5 worm cellular contexts compared by ENCODE assay signal in the genomic region with DNA sequence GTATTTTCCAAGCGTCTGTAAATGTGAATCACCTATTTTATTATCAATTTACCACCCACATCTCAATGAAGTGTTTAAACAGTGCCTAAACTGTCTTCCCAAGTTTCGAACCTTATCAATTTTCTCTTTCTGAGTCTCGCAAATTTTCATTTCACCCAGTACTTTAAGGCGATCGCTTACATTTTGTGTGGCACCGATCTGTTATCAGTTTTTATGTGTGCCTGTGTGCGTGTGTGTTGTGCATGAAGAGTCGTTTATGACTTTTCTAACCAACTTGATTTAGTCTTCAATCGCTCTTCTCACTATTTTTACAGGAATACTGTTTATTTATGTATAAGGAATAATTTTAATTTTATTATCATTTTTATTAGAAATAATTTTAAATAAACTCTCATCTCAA.
TF ChIP-seq lines count a peak whose summit lies in the region.
"Not testable (repeated sequence)": the region's sequence is repeated elsewhere in the genome, so short reads cannot be mapped to it uniquely, and the experiment has no call there.

No protein-coding gene starts in this region.

TF ChIP-seq in whole organism, L1 larva, 84 proteins besides CTCF, POLR2A, EP300 and RAD21:
- peak; percentile 17 for TF ChIP-seq elt-2 (tag; optimal IDR thresholded peaks at IDR 0.05; lab: Kevin White, UChicago)

TF ChIP-seq in whole organism, L2 larva, 48 proteins besides CTCF, POLR2A, EP300 and RAD21:
- peak; percentile 13 for TF ChIP-seq fos-1 (tag; optimal IDR thresholded peaks at IDR 0.05; lab: Kevin White, UChicago)

TF ChIP-seq in whole organism, L3 larva, 47 proteins besides CTCF, POLR2A, EP300 and RAD21:
- TF ChIP-seq pqm-1 (tag; optimal IDR thresholded peaks at IDR 0.05; lab: Kevin White, UChicago) (peak; percentile 8), elt-2 (tag; optimal IDR thresholded peaks at IDR 0.05; lab: Kevin White, UChicago) (peak; percentile 72)

TF ChIP-seq in whole organism, L4 larva, 104 proteins besides CTCF, POLR2A, EP300 and RAD21:
- peak; percentile 67; the same call in 1 of the 2 replicates for TF ChIP-seq php-3 (GFP tag; IDR thresholded peaks at IDR 0.05; lab: Robert Waterston, UW)
- TF ChIP-seq dmd-6 (GFP tag; IDR thresholded peaks at IDR 0.05; lab: Robert Waterston, UW) = peak; percentile 71
- not testable (repeated sequence) for TF ChIP-seq daf-16 (GFP tag; optimal IDR thresholded peaks at IDR 0.05; lab: Kevin White, UChicago)
- TF ChIP-seq daf-16 (tag; optimal IDR thresholded peaks at IDR 0.05; lab: Kevin White, UChicago) = peak; percentile 28
- TF ChIP-seq tra-1 (GFP tag; IDR thresholded peaks at IDR 0.05; lab: Robert Waterston, UW) = peak; percentile 64; the same call in 1 of the 2 replicates
- TF ChIP-seq hlh-11 (tag; optimal IDR thresholded peaks at IDR 0.05; lab: Kevin White, UChicago) = peak; percentile 10

TF ChIP-seq in whole organism, young adult, 124 proteins besides CTCF, POLR2A, EP300 and RAD21:
- TF ChIP-seq nhr-80 (tag; optimal IDR thresholded peaks at IDR 0.05; lab: Kevin White, UChicago) = peak; percentile 59
